Worm (Caenorhabditis elegans) whole organism, late embryonic: ENCODE results near the gene Y19D2B.1.

Source experiments
- ceh-48 ChIP-seq: sonication (generic microtip); optimal IDR thresholded peaks from 2 replicates; lab custom pipeline; 2016; ENCODE audit warnings: missing genetic modification characterization, inconsistent platforms, missing compliant biosample characterization
- ceh-9 ChIP-seq: sonication (generic microtip); optimal IDR thresholded peaks from 2 replicates; lab custom pipeline; 2016; ENCODE audit warnings: mild to moderate bottlenecking, missing genetic modification characterization, inconsistent platforms, missing compliant biosample characterization

DNA sequence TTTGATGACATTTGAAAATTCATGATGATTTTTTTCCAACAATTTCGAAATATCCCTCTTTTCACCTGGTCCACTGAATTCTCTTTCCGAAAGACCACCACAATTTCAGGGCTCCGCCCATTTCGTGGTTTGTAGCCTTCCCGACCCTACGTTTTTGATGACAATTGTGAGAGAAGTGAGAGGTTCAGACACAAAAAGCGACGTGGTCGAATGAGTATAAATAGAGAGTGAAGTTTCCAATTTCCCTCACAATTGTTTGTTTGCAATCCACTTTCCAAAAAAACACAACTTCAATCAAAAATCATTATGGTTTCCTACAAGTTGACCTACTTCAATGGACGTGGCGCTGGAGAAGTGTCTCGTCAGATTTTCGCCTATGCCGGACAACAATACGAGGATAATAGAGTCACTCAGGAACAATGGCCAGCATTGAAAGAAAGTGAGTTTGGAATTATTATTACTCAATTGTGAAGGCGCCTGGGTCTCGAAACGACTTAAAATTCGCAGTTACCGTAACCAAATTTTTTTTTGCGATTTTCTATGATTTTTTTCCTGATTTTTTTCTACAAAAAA is 27.4 kb upstream of the Y19D2B.1 start, which contains the start of gene gst-5:
- TF ChIP-seq ceh-48 (tag; lab: Kevin White, UChicago): no peak
- TF ChIP-seq ceh-9 (tag; lab: Kevin White, UChicago): no peak
